Fruit fly (Drosophila melanogaster) whole organism, wandering third instar larva: ENCODE results near the gene mtsh.

Experiments used
- CrebA ChIP-seq: fragments of 200-800 bp; sonication (Bioruptor generic); optimal IDR thresholded peaks from 2 replicates; lab custom pipeline; 2016; ENCODE audit warnings: missing biosample characterization, mild to moderate bottlenecking, missing genetic modification characterization, borderline replicate concordance
- Dfd ChIP-seq: fragments of >200 bp; optimal IDR thresholded peaks from 2 replicates; lab custom pipeline; 2017; ENCODE audit warnings: missing biosample characterization, missing genetic modification characterization
- GATAd ChIP-seq: sonication (Bioruptor generic); optimal IDR thresholded peaks from 2 replicates; lab custom pipeline; 2016; ENCODE audit warnings: missing biosample characterization, missing genetic modification characterization
- Hr83 ChIP-seq: fragments of 200-300 bp; sonication (Bioruptor generic); optimal IDR thresholded peaks from 2 replicates; lab custom pipeline; 2016; ENCODE audit warnings: missing biosample characterization, mild to moderate bottlenecking, missing genetic modification characterization, moderate library complexity; ENCODE audit not compliant: poor library complexity, severe bottlenecking
- Mio ChIP-seq: sonication (Bioruptor generic); optimal IDR thresholded peaks from 2 replicates; lab custom pipeline; 2016; ENCODE audit warnings: missing biosample characterization, missing genetic modification characterization
- OdsH ChIP-seq: fragments of 200-800 bp; sonication (Bioruptor generic); optimal IDR thresholded peaks from 2 replicates; lab custom pipeline; 2016; ENCODE audit warnings: missing biosample characterization, mild to moderate bottlenecking, missing genetic modification characterization
- Sp1 ChIP-seq: fragments of 200-800 bp; sonication (Bioruptor generic); optimal IDR thresholded peaks from 3 replicates; lab custom pipeline; 2019; ENCODE audit warnings: missing biosample characterization, mild to moderate bottlenecking, missing genetic modification characterization, moderate library complexity
- br ChIP-seq: fragments of 200-800 bp; sonication (Bioruptor generic); optimal IDR thresholded peaks from 2 replicates; lab custom pipeline; 2016; ENCODE audit warnings: missing biosample characterization, missing genetic modification characterization
- dsf ChIP-seq: sonication (Bioruptor generic); optimal IDR thresholded peaks from 2 replicates; lab custom pipeline; 2016; ENCODE audit warnings: missing biosample characterization, missing genetic modification characterization, borderline replicate concordance
- lola ChIP-seq: fragments of >200 bp; optimal IDR thresholded peaks from 2 replicates; lab custom pipeline; 2017; ENCODE audit warnings: missing biosample characterization, missing genetic modification characterization
- psq ChIP-seq: fragments of 200-800 bp; sonication (Bioruptor generic); optimal IDR thresholded peaks from 3 replicates; lab custom pipeline; 2017; ENCODE audit warnings: missing biosample characterization, mild to moderate bottlenecking, missing genetic modification characterization, moderate library complexity
- sage ChIP-seq: fragments of 200-800 bp; sonication (Bioruptor generic); optimal IDR thresholded peaks from 2 replicates; lab custom pipeline; 2016; ENCODE audit warnings: missing biosample characterization, mild to moderate bottlenecking, missing genetic modification characterization
- tai ChIP-seq: sonication (Bioruptor generic); optimal IDR thresholded peaks from 2 replicates; lab custom pipeline; 2016; ENCODE audit warnings: missing biosample characterization, missing genetic modification characterization
- woc ChIP-seq: sonication (Bioruptor generic); optimal IDR thresholded peaks from 2 replicates; lab custom pipeline; 2016; ENCODE audit warnings: missing biosample characterization, mild to moderate bottlenecking, missing genetic modification characterization

- TF ChIP-seq psq (GFP tag; lab: Kevin White, UChicago) (no peak), br (GFP tag; lab: Kevin White, UChicago) (no peak), Hr83 (GFP tag; lab: Kevin White, UChicago) (no peak), sage (no peak), OdsH (GFP tag; lab: Kevin White, UChicago) (no peak), Sp1 (GFP tag; lab: Kevin White, UChicago) (no peak), Dfd (GFP tag; lab: Kevin White, UChicago) (no peak), woc (GFP tag; lab: Kevin White, UChicago) (no peak), Mio (GFP tag; lab: Kevin White, UChicago) (no peak), lola (GFP tag; lab: Kevin White, UChicago) (no peak), dsf (GFP tag; lab: Kevin White, UChicago) (no peak), GATAd (GFP tag; lab: Kevin White, UChicago) (no peak), CrebA (no peak), tai (GFP tag; lab: Kevin White, UChicago) (no peak)
Observed at dm6 chr2L:8276880-8277279, 42.8 kb downstream of the mtsh start.
